Fruit fly (Drosophila melanogaster) whole organism, wandering third instar larva: ENCODE results near the gene CG13049.

Source experiments
- h ChIP-seq: fragments of 200-800 bp; sonication (Bioruptor generic); optimal IDR thresholded peaks from 3 replicates; lab custom pipeline; 2016; ENCODE audit warnings: missing biosample characterization, mild to moderate bottlenecking, missing genetic modification characterization
- psq ChIP-seq: fragments of 200-800 bp; sonication (Bioruptor generic); optimal IDR thresholded peaks from 3 replicates; lab custom pipeline; 2017; ENCODE audit warnings: missing biosample characterization, mild to moderate bottlenecking, missing genetic modification characterization, moderate library complexity

- TF ChIP-seq h (no peak), psq (GFP tag; lab: Kevin White, UChicago) (no peak)
Measured at dm6 chr3L:16305820-16306650, 24.3 kb upstream of the CG13049 start, which contains the start of the genes CG13043 and CG13063.
